Worm (Caenorhabditis elegans) whole organism, late embryonic: ENCODE data around the gene AH6.17.

Experiments used
- C08G9.2 ChIP-seq: sonication (generic microtip); optimal IDR thresholded peaks from 2 replicates; lab custom pipeline; 2016; ENCODE audit warnings: mild to moderate bottlenecking, missing genetic modification characterization, moderate library complexity, missing compliant biosample characterization
- C38D4.7 ChIP-seq: fragments of 200-800 bp; sonication (Bioruptor generic); optimal IDR thresholded peaks from 2 replicates; lab custom pipeline; 2018; ENCODE audit warnings: mild to moderate bottlenecking, missing genetic modification characterization, moderate library complexity, missing compliant biosample characterization
- T23F11.4 ChIP-seq: fragments of 200-800 bp; sonication (Bioruptor generic); optimal IDR thresholded peaks from 2 replicates; lab custom pipeline; 2018; ENCODE audit warnings: mild to moderate bottlenecking, missing genetic modification characterization, missing compliant biosample characterization
- ama-1 ChIP-seq: fragments of 150-350 bp; optimal IDR thresholded peaks from 2 replicates; lab custom pipeline; 2014
- ceh-18 ChIP-seq: sonication (generic microtip); optimal IDR thresholded peaks from 2 replicates; lab custom pipeline; 2016; ENCODE audit warnings: missing genetic modification characterization, missing compliant biosample characterization
- ceh-19 ChIP-seq: fragments of 200-800 bp; sonication (Bioruptor generic); optimal IDR thresholded peaks from 2 replicates; lab custom pipeline; 2018; ENCODE audit warnings: mild to moderate bottlenecking, missing genetic modification characterization, missing compliant biosample characterization
- ceh-2 ChIP-seq: sonication (generic microtip); optimal IDR thresholded peaks from 2 replicates; lab custom pipeline; 2016; ENCODE audit warnings: missing genotype, missing genetic modification characterization, missing compliant biosample characterization
- ceh-22 ChIP-seq: sonication (generic microtip); optimal IDR thresholded peaks from 2 replicates; lab custom pipeline; 2017; ENCODE audit warnings: missing biosample characterization, missing genetic modification characterization
- ceh-30 ChIP-seq: fragments of 150-350 bp; optimal IDR thresholded peaks from 2 replicates; lab custom pipeline; 2014; ENCODE audit warnings: missing biosample characterization, missing genetic modification characterization
- ceh-34 ChIP-seq: sonication (generic microtip); optimal IDR thresholded peaks from 2 replicates; lab custom pipeline; 2016; ENCODE audit warnings: mild to moderate bottlenecking, missing genetic modification characterization, missing compliant biosample characterization
- ceh-48 ChIP-seq: sonication (generic microtip); optimal IDR thresholded peaks from 2 replicates; lab custom pipeline; 2016; ENCODE audit warnings: missing genetic modification characterization, inconsistent platforms, missing compliant biosample characterization
- ceh-6 ChIP-seq: fragments of 200-800 bp; sonication (Bioruptor generic); optimal IDR thresholded peaks from 2 replicates; lab custom pipeline; 2018; ENCODE audit warnings: mild to moderate bottlenecking, missing genetic modification characterization, missing compliant biosample characterization
- ceh-9 ChIP-seq: sonication (generic microtip); optimal IDR thresholded peaks from 2 replicates; lab custom pipeline; 2016; ENCODE audit warnings: mild to moderate bottlenecking, missing genetic modification characterization, inconsistent platforms, missing compliant biosample characterization
- elt-4 ChIP-seq: sonication (generic microtip); optimal IDR thresholded peaks from 2 replicates; lab custom pipeline; 2016; ENCODE audit warnings: missing genetic modification characterization, missing compliant biosample characterization
- ets-4 ChIP-seq: sonication (generic microtip); optimal IDR thresholded peaks from 2 replicates; lab custom pipeline; 2016; ENCODE audit warnings: missing genetic modification characterization, missing compliant biosample characterization
- eyg-1 ChIP-seq: sonication (generic microtip); optimal IDR thresholded peaks from 2 replicates; lab custom pipeline; 2016; ENCODE audit warnings: missing genotype, missing genetic modification characterization, missing compliant biosample characterization
- fkh-10 ChIP-seq: fragments of 150-350 bp; optimal IDR thresholded peaks from 2 replicates; lab custom pipeline; 2014; ENCODE audit warnings: missing biosample characterization, missing genetic modification reagents, missing genetic modification characterization
- fkh-6 ChIP-seq: sonication (generic microtip); optimal IDR thresholded peaks from 2 replicates; lab custom pipeline; 2016; ENCODE audit warnings: missing genetic modification characterization, missing compliant biosample characterization
- hlh-13 ChIP-seq: fragments of 200-800 bp; sonication (Bioruptor generic); optimal IDR thresholded peaks from 2 replicates; lab custom pipeline; 2018; ENCODE audit warnings: mild to moderate bottlenecking, missing genetic modification characterization, missing compliant biosample characterization
- hlh-8 ChIP-seq: sonication (generic microtip); optimal IDR thresholded peaks from 2 replicates; lab custom pipeline; 2016; ENCODE audit warnings: missing genotype, missing genetic modification characterization, missing compliant biosample characterization
- lim-6 ChIP-seq: sonication (generic microtip); optimal IDR thresholded peaks from 2 replicates; lab custom pipeline; 2016; ENCODE audit warnings: missing genetic modification characterization, missing compliant biosample characterization
- madf-2 ChIP-seq: sonication (generic microtip); optimal IDR thresholded peaks from 2 replicates; lab custom pipeline; 2017; ENCODE audit warnings: missing genetic modification characterization, missing compliant biosample characterization
- nfya-1 ChIP-seq: sonication (generic microtip); optimal IDR thresholded peaks from 2 replicates; lab custom pipeline; 2017; ENCODE audit warnings: missing genetic modification characterization, mild to moderate bottlenecking, missing compliant biosample characterization, antibody characterized with exemption, moderate library complexity
- nhr-232 ChIP-seq: sonication (generic microtip); optimal IDR thresholded peaks from 2 replicates; lab custom pipeline; 2016; ENCODE audit warnings: missing genetic modification characterization, missing compliant biosample characterization
- odd-2 ChIP-seq: sonication (generic microtip); optimal IDR thresholded peaks from 2 replicates; lab custom pipeline; 2017; ENCODE audit warnings: antibody characterized with exemption, mild to moderate bottlenecking, missing genetic modification characterization, missing compliant biosample characterization
- pag-3 ChIP-seq: sonication (generic microtip); optimal IDR thresholded peaks from 2 replicates; lab custom pipeline; 2016; ENCODE audit warnings: missing compliant biosample characterization, missing genetic modification characterization, borderline replicate concordance
- pat-9 ChIP-seq: fragments of 200-800 bp; sonication (Bioruptor generic); optimal IDR thresholded peaks from 2 replicates; lab custom pipeline; 2018; ENCODE audit warnings: mild to moderate bottlenecking, missing genetic modification characterization, moderate library complexity, missing compliant biosample characterization
- pax-1 ChIP-seq: fragments of 150-350 bp; optimal IDR thresholded peaks from 2 replicates; lab custom pipeline; 2014; ENCODE audit warnings: missing biosample characterization, missing genetic modification characterization
- sox-4 ChIP-seq: sonication (generic microtip); optimal IDR thresholded peaks from 2 replicates; lab custom pipeline; 2017; ENCODE audit warnings: mild to moderate bottlenecking, missing genetic modification characterization, inconsistent platforms, missing compliant biosample characterization
- syd-9 ChIP-seq: sonication (generic microtip); optimal IDR thresholded peaks from 2 replicates; lab custom pipeline; 2016; ENCODE audit warnings: mild to moderate bottlenecking, missing genetic modification characterization, moderate library complexity, missing compliant biosample characterization
- tbx-7 ChIP-seq: sonication (generic microtip); optimal IDR thresholded peaks from 2 replicates; lab custom pipeline; 2016; ENCODE audit warnings: missing genotype, missing genetic modification characterization, missing compliant biosample characterization
- ttx-3 ChIP-seq: sonication (generic microtip); optimal IDR thresholded peaks from 2 replicates; lab custom pipeline; 2016; ENCODE audit warnings: missing genetic modification reagents, missing genetic modification characterization, missing compliant biosample characterization
- unc-42 ChIP-seq: sonication (generic microtip); optimal IDR thresholded peaks from 2 replicates; lab custom pipeline; 2016; ENCODE audit warnings: missing genotype, missing genetic modification characterization, missing compliant biosample characterization
- zip-5 ChIP-seq: sonication (generic microtip); optimal IDR thresholded peaks from 2 replicates; lab custom pipeline; 2016; ENCODE audit warnings: missing genetic modification characterization, missing compliant biosample characterization

AH6.17 gene

DNA sequence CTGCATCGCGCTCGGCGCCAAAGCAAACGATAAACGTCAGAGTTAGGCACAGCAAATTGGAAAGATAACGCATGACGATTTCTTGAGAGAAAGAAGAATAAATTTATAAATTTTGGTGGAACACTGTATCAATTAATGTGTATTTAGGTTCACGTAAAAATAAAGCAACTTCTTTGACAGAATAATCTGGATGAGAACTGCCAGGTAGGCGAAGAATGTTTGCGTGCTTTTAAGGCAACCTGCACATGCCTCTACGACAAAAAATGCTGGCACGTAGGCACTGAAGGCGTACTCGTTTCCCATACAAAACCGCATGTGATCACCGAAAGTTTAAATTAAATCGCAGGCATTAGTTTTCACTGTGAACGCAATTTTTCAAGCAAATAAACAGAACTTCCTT lies 30.2 kb downstream of the AH6.17 start, which contains the start of gene F35H8.1:
Gene F35H8.1 (minus strand): TSS at position 101 of the 400 bp plus-strand sequence.
- no peak for TF ChIP-seq ceh-6 (GFP tag; lab: Kevin White, UChicago)

- no peak for TF ChIP-seq eyg-1
- TF ChIP-seq C38D4.7 (GFP tag; lab: Kevin White, UChicago), result no peak
- no peak for TF ChIP-seq odd-2 (tag; lab: Kevin White, UChicago)
- no peak for TF ChIP-seq ceh-48 (tag; lab: Kevin White, UChicago)
- TF ChIP-seq pag-3 (tag; lab: Kevin White, UChicago), result no peak
- TF ChIP-seq tbx-7, result no peak
- no peak for TF ChIP-seq nhr-232 (tag; lab: Kevin White, UChicago)
- TF ChIP-seq elt-4 (tag; lab: Kevin White, UChicago), result no peak
- no peak for TF ChIP-seq ceh-6 (GFP tag; lab: Kevin White, UChicago)
- no peak for TF ChIP-seq ceh-22 (tag; lab: Kevin White, UChicago)
- no peak for TF ChIP-seq pax-1 (tag; lab: Kevin White, UChicago)
- no peak for TF ChIP-seq ceh-18 (tag; lab: Kevin White, UChicago)
- no peak for TF ChIP-seq hlh-8 (tag; lab: Kevin White, UChicago)
- TF ChIP-seq hlh-13 (GFP tag; lab: Kevin White, UChicago), result no peak
- no peak for TF ChIP-seq sox-4 (tag; lab: Kevin White, UChicago)
Observed at ce11 chrII:9554925-9555553, 32.1 kb downstream of the AH6.17 start, which contains the start of gene F35H8.2. Gene F35H8.2, plus strand, starts transcription at chrII:9555503.

ce11 chrII:9556582-9556981 lies 33.6 kb downstream of the AH6.17 start:
- no peak for TF ChIP-seq C08G9.2 (tag; lab: Kevin White, UChicago)
- TF ChIP-seq zip-5 (tag; lab: Kevin White, UChicago), result no peak
- no peak for TF ChIP-seq ets-4 (tag; lab: Kevin White, UChicago)
- TF ChIP-seq syd-9, result no peak
- TF ChIP-seq pat-9 (tag; lab: Kevin White, UChicago), result no peak
- no peak for TF ChIP-seq elt-4 (tag; lab: Kevin White, UChicago)
- TF ChIP-seq ceh-30, result no peak
- TF ChIP-seq pax-1 (tag; lab: Kevin White, UChicago), result no peak
- TF ChIP-seq madf-2, result no peak
- TF ChIP-seq lim-6, result no peak
- no peak for TF ChIP-seq C38D4.7 (GFP tag; lab: Kevin White, UChicago)
- no peak for TF ChIP-seq T23F11.4 (GFP tag; lab: Kevin White, UChicago)
- no peak for TF ChIP-seq ceh-19 (GFP tag; lab: Kevin White, UChicago)
- TF ChIP-seq ceh-9, result no peak
- TF ChIP-seq odd-2 (tag; lab: Kevin White, UChicago), result no peak
- TF ChIP-seq ceh-34 (tag; lab: Kevin White, UChicago), result no peak
- TF ChIP-seq ceh-2, result no peak

DNA sequence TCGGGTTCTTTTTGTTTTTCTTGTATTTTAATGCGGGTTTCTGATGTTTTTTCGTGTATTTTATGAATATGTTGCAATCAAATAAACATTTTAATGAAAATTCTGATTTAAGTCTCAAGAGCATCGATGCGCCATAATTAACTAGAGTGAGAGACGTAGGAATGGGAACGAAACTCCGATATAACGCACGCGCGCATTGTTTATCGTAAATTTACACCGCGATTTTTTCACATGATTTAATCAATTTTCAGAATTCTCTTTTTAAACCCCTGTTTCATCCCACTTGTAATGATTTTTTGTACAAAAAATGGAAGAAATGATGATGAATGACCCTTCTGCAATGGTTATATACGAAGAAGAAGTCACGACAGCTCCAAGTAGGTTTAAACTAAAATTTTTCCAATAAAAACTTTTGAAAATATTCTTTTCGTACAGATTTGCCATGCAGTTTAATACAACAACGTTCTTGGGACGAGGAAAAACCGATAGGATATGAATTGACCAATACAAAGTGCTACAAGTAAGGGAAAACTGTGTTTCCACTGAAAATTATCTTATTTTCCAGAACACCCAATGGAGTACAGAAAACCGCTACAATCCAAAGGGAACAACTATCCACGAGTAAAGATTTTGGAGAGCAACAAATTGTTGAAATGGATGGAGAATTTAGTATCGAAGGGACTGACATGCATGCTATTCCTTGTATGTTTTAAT lies 34.6 kb downstream of the AH6.17 start, which contains the start of gene zfp-2:
Gene zfp-2 (plus strand): TSS at position 214 of the 714 bp plus-strand sequence.
- TF ChIP-seq unc-42 (tag; lab: Kevin White, UChicago) (peak; percentile 47), fkh-6 (no peak), ceh-18 (tag; lab: Kevin White, UChicago) (no peak), fkh-10 (GFP tag; lab: Kevin White, UChicago) (no peak)
- TF ChIP-seq, all 69 proteins: peak for 1

DNA sequence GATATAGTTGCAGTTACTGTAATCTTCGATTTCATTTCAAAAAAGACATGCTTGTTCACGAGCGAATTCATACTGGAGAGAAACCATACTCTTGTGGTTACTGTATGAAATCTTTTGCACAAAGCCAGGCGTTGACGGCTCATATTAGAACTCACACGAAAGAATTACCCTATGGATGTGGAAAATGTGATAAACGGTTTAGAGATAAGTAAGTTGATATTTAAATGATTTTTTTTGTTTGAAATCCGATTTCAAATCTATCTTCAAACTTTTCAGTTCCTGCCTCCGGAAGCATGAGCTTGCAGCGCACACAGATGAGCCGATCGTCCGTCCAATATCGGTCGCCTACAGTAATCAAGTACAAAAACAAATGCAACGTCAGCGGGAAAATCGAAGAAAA lies 35.9 kb downstream of the AH6.17 start:
- TF ChIP-seq zip-5 (tag; lab: Kevin White, UChicago) (no peak), ceh-30 (no peak), pat-9 (tag; lab: Kevin White, UChicago) (no peak), ttx-3 (no peak), ama-1 (lab: Kevin White, UChicago) (no peak), nfya-1 (no peak)
